Worm (Caenorhabditis elegans) whole organism, late embryonic: Measurements from ENCODE around the gene C25G6.3.

Experiments used
- K02D7.2 ChIP-seq: sonication (generic microtip); optimal IDR thresholded peaks from 2 replicates; lab custom pipeline; 2017; ENCODE audit warnings: mild to moderate bottlenecking, missing genetic modification characterization, missing compliant biosample characterization
- ama-1 ChIP-seq: fragments of 150-350 bp; optimal IDR thresholded peaks from 2 replicates; lab custom pipeline; 2014
- ceh-14 ChIP-seq: sonication (generic microtip); optimal IDR thresholded peaks from 2 replicates; lab custom pipeline; 2016; ENCODE audit warnings: missing genotype, missing genetic modification characterization, missing compliant biosample characterization
- ceh-18 ChIP-seq: sonication (generic microtip); optimal IDR thresholded peaks from 2 replicates; lab custom pipeline; 2016; ENCODE audit warnings: missing genetic modification characterization, missing compliant biosample characterization
- ceh-31 ChIP-seq: sonication (generic microtip); optimal IDR thresholded peaks from 2 replicates; lab custom pipeline; 2016; ENCODE audit warnings: missing genetic modification characterization, missing compliant biosample characterization
- dmd-4 ChIP-seq: sonication (generic microtip); optimal IDR thresholded peaks from 2 replicates; lab custom pipeline; 2016; ENCODE audit warnings: borderline replicate concordance, missing genetic modification characterization, missing compliant biosample characterization
- elt-4 ChIP-seq: sonication (generic microtip); optimal IDR thresholded peaks from 2 replicates; lab custom pipeline; 2016; ENCODE audit warnings: missing genetic modification characterization, missing compliant biosample characterization
- lin-11 ChIP-seq: fragments of 200-800 bp; sonication (Bioruptor generic); optimal IDR thresholded peaks from 2 replicates; lab custom pipeline; 2018; ENCODE audit warnings: mild to moderate bottlenecking, missing genetic modification characterization, missing compliant biosample characterization
- mec-3 ChIP-seq: sonication (generic microtip); optimal IDR thresholded peaks from 2 replicates; lab custom pipeline; 2016; ENCODE audit warnings: borderline replicate concordance, missing genetic modification characterization, missing compliant biosample characterization
- unc-3 ChIP-seq, 2 experiments: fragments of 200-800 bp in 1 of 2; sonication (Bioruptor generic) in 1 of 2; sonication (generic microtip) in 1 of 2; conservative IDR thresholded peaks in 1 of 2; optimal IDR thresholded peaks in 1 of 2; 2 replicates each; pipeline versions ENCODE4 v1.3.6 to Lab custom; 2016 to 2022; ENCODE audit warnings: missing compliant biosample characterization in 2 of 2, missing genetic modification characterization in 2 of 2, missing genetic modification reagents in 1 of 2
- unc-55 ChIP-seq: sonication (generic microtip); optimal IDR thresholded peaks from 2 replicates; lab custom pipeline; 2017; ENCODE audit warnings: missing biosample characterization, missing genetic modification reagents, missing genetic modification characterization

- TF ChIP-seq ceh-14 (tag; lab: Kevin White, UChicago) (no peak), elt-4 (tag; lab: Kevin White, UChicago) (no peak), K02D7.2 (tag; lab: Kevin White, UChicago) (no peak), unc-55 (GFP tag; lab: Kevin White, UChicago) (no peak), ceh-31 (no peak), ceh-18 (no peak), mec-3 (tag; lab: Kevin White, UChicago) (no peak), ama-1 (lab: Kevin White, UChicago) (no peak), unc-3 (GFP tag; conservative IDR thresholded peaks at IDR 0.05; lab: Robert Waterston, UW) (no peak), unc-3 (tag; optimal IDR thresholded peaks at IDR 0.05; lab: Kevin White, UChicago) (no peak), lin-11 (tag; lab: Kevin White, UChicago) (no peak), dmd-4 (tag; lab: Kevin White, UChicago) (no peak)
Measured at ce11 chrX:1270598-1270997, 31.9 kb upstream of the C25G6.3 start, which contains the start of gene C25G6.1.
